Fruit fly (Drosophila melanogaster) whole organism, wandering third instar larva: ENCODE results near the gene CG15765.

Experiments
- CG9705 ChIP-seq: fragments of 200-800 bp; sonication (Bioruptor generic); optimal IDR thresholded peaks from 2 replicates; lab custom pipeline; 2018; ENCODE audit warnings: missing biosample characterization, mild to moderate bottlenecking, missing genetic modification characterization
- CrebA ChIP-seq: fragments of 200-800 bp; sonication (Bioruptor generic); optimal IDR thresholded peaks from 2 replicates; lab custom pipeline; 2016; ENCODE audit warnings: missing biosample characterization, mild to moderate bottlenecking, missing genetic modification characterization, borderline replicate concordance
- HLH106 ChIP-seq: fragments of 200-800 bp; optimal IDR thresholded peaks from 3 replicates; lab custom pipeline; 2019; ENCODE audit warnings: missing biosample characterization, mild to moderate bottlenecking, missing genetic modification characterization, moderate library complexity
- Hnf4 ChIP-seq: fragments of 200-800 bp; sonication (Bioruptor generic); optimal IDR thresholded peaks from 2 replicates; lab custom pipeline; 2016; ENCODE audit warnings: missing biosample characterization, mild to moderate bottlenecking, missing genetic modification characterization
- Hr83 ChIP-seq: fragments of 200-300 bp; sonication (Bioruptor generic); optimal IDR thresholded peaks from 2 replicates; lab custom pipeline; 2016; ENCODE audit warnings: missing biosample characterization, mild to moderate bottlenecking, missing genetic modification characterization, moderate library complexity; ENCODE audit not compliant: poor library complexity, severe bottlenecking
- Jra ChIP-seq: sonication (Bioruptor generic); optimal IDR thresholded peaks from 2 replicates; lab custom pipeline; 2016; ENCODE audit warnings: missing biosample characterization, missing genetic modification characterization
- Mio ChIP-seq: sonication (Bioruptor generic); optimal IDR thresholded peaks from 2 replicates; lab custom pipeline; 2016; ENCODE audit warnings: missing biosample characterization, missing genetic modification characterization
- OdsH ChIP-seq: fragments of 200-800 bp; sonication (Bioruptor generic); optimal IDR thresholded peaks from 2 replicates; lab custom pipeline; 2016; ENCODE audit warnings: missing biosample characterization, mild to moderate bottlenecking, missing genetic modification characterization
- Rel ChIP-seq, 2 experiments: fragments of 200-800 bp; sonication (Bioruptor generic) in 1 of 2; optimal IDR thresholded peaks; 2 replicates in 1 of 2; 3 replicates in 1 of 2; lab custom pipeline; 2016 to 2019; ENCODE audit warnings: mild to moderate bottlenecking in 2 of 2, missing biosample characterization in 2 of 2, missing genetic modification characterization in 2 of 2, moderate library complexity in 1 of 2
- Sp1 ChIP-seq: fragments of 200-800 bp; sonication (Bioruptor generic); optimal IDR thresholded peaks from 3 replicates; lab custom pipeline; 2019; ENCODE audit warnings: missing biosample characterization, mild to moderate bottlenecking, missing genetic modification characterization, moderate library complexity
- dl ChIP-seq, 2 experiments: fragments of 175-275, 200-275 bp in 1 of 2; fragments of 200-275 bp in 1 of 2; sonication (Bioruptor generic); optimal IDR thresholded peaks; lab custom pipeline; 2018; ENCODE audit warnings: mild to moderate bottlenecking in 2 of 2, missing biosample characterization in 2 of 2, missing genetic modification characterization in 2 of 2, moderate library complexity in 2 of 2; ENCODE audit not compliant: partially characterized antibody in 2 of 2, insufficient read depth in 1 of 2
- ey ChIP-seq: fragments of 200-800 bp; sonication (Bioruptor generic); optimal IDR thresholded peaks from 2 replicates; lab custom pipeline; 2016; ENCODE audit warnings: missing biosample characterization, missing genetic modification characterization
- foxo ChIP-seq, 2 experiments: fragments of 200-800 bp; sonication (Bioruptor generic); optimal IDR thresholded peaks; 2 replicates in 1 of 2; 3 replicates in 1 of 2; lab custom pipeline; 2016 to 2017; ENCODE audit warnings: missing biosample characterization in 2 of 2, missing genetic modification characterization in 2 of 2
- fru ChIP-seq: fragments of 200-800 bp; sonication (Bioruptor generic); optimal IDR thresholded peaks from 3 replicates; lab custom pipeline; 2016; ENCODE audit warnings: missing biosample characterization, mild to moderate bottlenecking, missing genetic modification characterization
- h ChIP-seq: fragments of 200-800 bp; sonication (Bioruptor generic); optimal IDR thresholded peaks from 3 replicates; lab custom pipeline; 2016; ENCODE audit warnings: missing biosample characterization, mild to moderate bottlenecking, missing genetic modification characterization
- rgr ChIP-seq: fragments of 200-800 bp; sonication (Bioruptor generic); optimal IDR thresholded peaks from 3 replicates; lab custom pipeline; 2016; ENCODE audit warnings: missing biosample characterization, mild to moderate bottlenecking, missing genetic modification characterization
- woc ChIP-seq: sonication (Bioruptor generic); optimal IDR thresholded peaks from 2 replicates; lab custom pipeline; 2016; ENCODE audit warnings: missing biosample characterization, mild to moderate bottlenecking, missing genetic modification characterization

CG15765 gene

dm6 chrX:5888260-5888659 lies 69.9 kb downstream of the CG15765 start:
- TF ChIP-seq HLH106 (tag; lab: Kevin White, UChicago), result peak; percentile 36
- no peak for TF ChIP-seq CG9705 (GFP tag; lab: Kevin White, UChicago)
- peak; percentile 31 for TF ChIP-seq h
- TF ChIP-seq Rel (GFP tag; optimal IDR thresholded peaks at IDR 0.05; lab: Kevin White, UChicago), result no peak
- no peak for TF ChIP-seq Rel (tag; optimal IDR thresholded peaks at IDR 0.05; lab: Kevin White, UChicago)
- TF ChIP-seq Jra (GFP tag; lab: Kevin White, UChicago), result no peak
- TF ChIP-seq woc (GFP tag; lab: Kevin White, UChicago), result peak; percentile 15
- no peak for TF ChIP-seq Mio (GFP tag; lab: Kevin White, UChicago)
- peak; percentile 26 for TF ChIP-seq Sp1 (GFP tag; lab: Kevin White, UChicago)
- no peak for TF ChIP-seq Hr83 (GFP tag; lab: Kevin White, UChicago)
- TF ChIP-seq fru (GFP tag; lab: Kevin White, UChicago), result peak; percentile 33
- TF ChIP-seq foxo (GFP tag; optimal IDR thresholded peaks at IDR 0.05; lab: Kevin White, UChicago), result peak in 1 of 2 experiments; percentile 2

- TF ChIP-seq dl (GFP tag; optimal IDR thresholded peaks at IDR 0.05; lab: Kevin White, UChicago; ENCODE audit: insufficient read depth in 1 of 2, partially characterized antibody in 2 of 2) (no peak), CrebA (GFP tag; lab: Kevin White, UChicago) (no peak), Sp1 (GFP tag; lab: Kevin White, UChicago) (peak; percentile 14), ey (peak; percentile 47), foxo (GFP tag; optimal IDR thresholded peaks at IDR 0.05; lab: Kevin White, UChicago) (peak in 1 of 2 experiments; percentile 49), woc (GFP tag; lab: Kevin White, UChicago) (peak; percentile 49), OdsH (GFP tag; lab: Kevin White, UChicago) (peak; percentile 20), h (peak; percentile 18), Rel (GFP tag; optimal IDR thresholded peaks at IDR 0.05; lab: Kevin White, UChicago) (no peak), Rel (tag; optimal IDR thresholded peaks at IDR 0.05; lab: Kevin White, UChicago) (no peak), Hnf4 (GFP tag; lab: Kevin White, UChicago) (peak; percentile 29), rgr (peak; percentile 46), fru (GFP tag; lab: Kevin White, UChicago) (peak; percentile 51), HLH106 (tag; lab: Kevin White, UChicago) (peak; percentile 17)
These were observed 70.6 kb downstream of the CG15765 start for dm6 chrX:5888933-5889332.
